Fruit fly (Drosophila melanogaster) whole organism, embryonic: ENCODE measurements around the gene CG14219.
A peak's percentile ranks its signal among the peaks of the same experiment; 100 is the strongest.

Experiments
- ATbp ChIP-seq: fragments of 200-800 bp; sonication (Bioruptor generic); optimal IDR thresholded peaks from 2 replicates; lab custom pipeline; 2017; ENCODE audit warnings: missing biosample characterization, mild to moderate bottlenecking, missing genetic modification characterization, missing genetic modification reagents
- Aef1 ChIP-seq: fragments of 200-800 bp; sonication (Bioruptor generic); IDR thresholded peaks from 3 replicates; pipeline ENCODE4 v1.3.6; 2022; ENCODE audit warnings: missing biosample characterization, missing genetic modification characterization
- Awh ChIP-seq: fragments of 200-800 bp; sonication (Bioruptor generic); IDR thresholded peaks from 2 replicates; pipeline ENCODE4, ENCODE4 v1.3.6; 2022; ENCODE audit warnings: missing biosample characterization, missing genetic modification characterization
- B-H1 ChIP-seq: fragments of 200-800 bp; sonication (Bioruptor generic); IDR thresholded peaks from 3 replicates; pipeline ENCODE4 v1.3.6; 2022; ENCODE audit warnings: missing biosample characterization, missing genetic modification characterization
- BtbVII ChIP-seq: fragments of 200-800 bp; sonication (Bioruptor generic); optimal IDR thresholded peaks from 3 replicates; lab custom pipeline; 2017; ENCODE audit warnings: missing biosample characterization, mild to moderate bottlenecking, missing genetic modification characterization
- CG11093 ChIP-seq: fragments of 200-800 bp; sonication (Bioruptor generic); IDR thresholded peaks from 3 replicates; pipeline ENCODE4 v1.3.6; 2022; ENCODE audit warnings: missing biosample characterization, missing genetic modification characterization
- CG12299 ChIP-seq: fragments of 200-800 bp; sonication (Bioruptor generic); optimal IDR thresholded peaks from 2 replicates; lab custom pipeline; 2018; ENCODE audit warnings: missing biosample characterization, mild to moderate bottlenecking, missing genetic modification characterization
- CG13775 ChIP-seq: fragments of 200-800 bp; sonication (Bioruptor generic); optimal IDR thresholded peaks from 3 replicates; lab custom pipeline; 2017; ENCODE audit warnings: missing biosample characterization, mild to moderate bottlenecking, missing genetic modification characterization
- CG14710 ChIP-seq: fragments of 200-800 bp; sonication (Bioruptor generic); optimal IDR thresholded peaks from 3 replicates; lab custom pipeline; 2019; ENCODE audit warnings: missing biosample characterization, mild to moderate bottlenecking, missing genetic modification characterization, moderate library complexity
- CG1529 ChIP-seq: fragments of 200-800 bp; sonication (Bioruptor generic); optimal IDR thresholded peaks from 3 replicates; lab custom pipeline; 2018; ENCODE audit warnings: missing biosample characterization, missing genetic modification characterization
- CG1647 ChIP-seq: fragments of 200-800 bp; sonication (Bioruptor generic); optimal IDR thresholded peaks from 3 replicates; lab custom pipeline; 2016; ENCODE audit warnings: missing biosample characterization, missing genetic modification characterization
- CG17328 ChIP-seq: fragments of 200-800 bp; sonication (Bioruptor generic); IDR thresholded peaks from 2 replicates; pipeline ENCODE4 v1.3.6; 2022; ENCODE audit warnings: missing biosample characterization, missing genetic modification characterization
- CG1792 ChIP-seq: fragments of 200-800 bp; sonication (Bioruptor generic); optimal IDR thresholded peaks from 2 replicates; lab custom pipeline; 2016; ENCODE audit warnings: missing biosample characterization, missing genetic modification characterization
- CG2678 ChIP-seq: fragments of 200-800 bp; sonication (Bioruptor generic); optimal IDR thresholded peaks from 3 replicates; lab custom pipeline; 2019; ENCODE audit warnings: missing biosample characterization, mild to moderate bottlenecking, missing genetic modification characterization, moderate library complexity
- CG2875 ChIP-seq: fragments of 200-800 bp; sonication (Bioruptor generic); optimal IDR thresholded peaks from 2 replicates; lab custom pipeline; 2017; ENCODE audit warnings: missing biosample characterization, mild to moderate bottlenecking, missing genetic modification characterization, missing genetic modification reagents
- CG3726 ChIP-seq: fragments of 200-800 bp; sonication (Bioruptor generic); IDR thresholded peaks from 3 replicates; pipeline ENCODE4, ENCODE4 v1.3.6; 2022; ENCODE audit warnings: missing biosample characterization, missing genetic modification characterization
- CG42726 ChIP-seq: fragments of 200-800 bp; sonication (Bioruptor generic); IDR thresholded peaks from 2 replicates; pipeline ENCODE4 v1.3.6; 2022; ENCODE audit warnings: missing biosample characterization, missing genetic modification characterization; ENCODE audit not compliant: partially characterized antibody
- CG6272 ChIP-seq: fragments of 200-800 bp; sonication (Bioruptor generic); IDR thresholded peaks from 2 replicates; pipeline ENCODE4 v1.3.6; 2022; ENCODE audit warnings: missing biosample characterization, missing genetic modification characterization
- CG6654 ChIP-seq: fragments of 200-800 bp; sonication (Bioruptor generic); optimal IDR thresholded peaks from 2 replicates; lab custom pipeline; 2017; ENCODE audit warnings: missing biosample characterization, mild to moderate bottlenecking, missing genetic modification characterization
- CG7786 ChIP-seq: fragments of 200-800 bp; sonication (Bioruptor generic); optimal IDR thresholded peaks from 2 replicates; lab custom pipeline; 2016; ENCODE audit warnings: missing biosample characterization, missing genetic modification characterization
- CG7987 ChIP-seq: fragments of 200-800 bp; sonication (Bioruptor generic); optimal IDR thresholded peaks from 2 replicates; lab custom pipeline; 2018; ENCODE audit warnings: missing biosample characterization, mild to moderate bottlenecking, missing genetic modification characterization, moderate library complexity
- CG9727 ChIP-seq: fragments of 200-800 bp; sonication (Bioruptor generic); optimal IDR thresholded peaks from 3 replicates; lab custom pipeline; 2017; ENCODE audit warnings: missing biosample characterization, mild to moderate bottlenecking, missing genetic modification characterization
- CoRest ChIP-seq: fragments of 200-800 bp; sonication (Bioruptor generic); optimal IDR thresholded peaks from 3 replicates; lab custom pipeline; 2018; ENCODE audit warnings: missing biosample characterization, mild to moderate bottlenecking, missing genetic modification characterization, moderate library complexity
- D ChIP-seq, 2 experiments: fragments of 200-800 bp in 1 of 2; fragments of >200 bp in 1 of 2; sonication (Bioruptor generic) in 1 of 2; optimal IDR thresholded peaks; 2 replicates in 1 of 2; 3 replicates in 1 of 2; lab custom pipeline; 2017; ENCODE audit warnings: mild to moderate bottlenecking in 1 of 2, missing biosample characterization in 1 of 2, missing genetic modification characterization in 1 of 2, missing genetic modification reagents in 1 of 2
- D19B ChIP-seq: fragments of 200-800 bp; sonication (Bioruptor generic); optimal IDR thresholded peaks from 2 replicates; lab custom pipeline; 2017; ENCODE audit warnings: missing biosample characterization, mild to moderate bottlenecking, missing genetic modification characterization
- Dip2 ChIP-seq: fragments of 200-800 bp; sonication (Bioruptor generic); IDR thresholded peaks from 2 replicates; pipeline ENCODE4 v1.3.6; 2022; ENCODE audit warnings: missing biosample characterization, missing genetic modification characterization
- Dref ChIP-seq: fragments of 200-800 bp; sonication (Bioruptor generic); IDR thresholded peaks from 2 replicates; pipeline ENCODE4 v1.3.6; 2022; ENCODE audit warnings: missing biosample characterization, missing genetic modification characterization
- HLH4C ChIP-seq: fragments of 200-800 bp; sonication (Bioruptor generic); IDR thresholded peaks from 3 replicates; pipeline ENCODE4 v1.3.6; 2022; ENCODE audit warnings: missing biosample characterization, missing genetic modification characterization; ENCODE audit not compliant: partially characterized antibody
- Hand ChIP-seq: fragments of 200-800 bp; sonication (Bioruptor generic); optimal IDR thresholded peaks from 2 replicates; lab custom pipeline; 2017; ENCODE audit warnings: mild to moderate bottlenecking, missing biosample characterization, missing genetic modification reagents, missing genetic modification characterization
- Hr3 ChIP-seq: fragments of 200-800 bp; sonication (Bioruptor generic); optimal IDR thresholded peaks from 3 replicates; lab custom pipeline; 2016; ENCODE audit warnings: missing biosample characterization, missing genetic modification characterization
- Kr ChIP-seq: fragments of 200-800 bp; sonication (Bioruptor generic); optimal IDR thresholded peaks from 2 replicates; lab custom pipeline; 2017; ENCODE audit warnings: missing biosample characterization, mild to moderate bottlenecking, missing genetic modification characterization
- Lpt ChIP-seq: fragments of >200 bp; optimal IDR thresholded peaks from 2 replicates; lab custom pipeline; 2018; ENCODE audit warnings: missing biosample characterization, missing genetic modification characterization
- Myb ChIP-seq: fragments of 200-800 bp; sonication (Bioruptor generic); optimal IDR thresholded peaks from 2 replicates; lab custom pipeline; 2016; ENCODE audit warnings: missing biosample characterization, missing genetic modification characterization
- NC2β ChIP-seq: fragments of 200-800 bp; sonication (Bioruptor generic); optimal IDR thresholded peaks from 2 replicates; lab custom pipeline; 2016; ENCODE audit warnings: missing biosample characterization, missing genetic modification characterization
- Opbp ChIP-seq: fragments of 200-800 bp; sonication (Bioruptor generic); IDR thresholded peaks from 3 replicates; pipeline ENCODE4 v1.3.6; 2022; ENCODE audit warnings: missing biosample characterization, missing genetic modification characterization; ENCODE audit not compliant: partially characterized antibody
- Sox100B ChIP-seq: fragments of 200-800 bp; sonication (Bioruptor generic); optimal IDR thresholded peaks from 3 replicates; lab custom pipeline; 2018; ENCODE audit warnings: missing biosample characterization, mild to moderate bottlenecking, missing genetic modification characterization
- ac ChIP-seq: fragments of 200-800 bp; sonication (Bioruptor generic); optimal IDR thresholded peaks from 3 replicates; lab custom pipeline; 2017; ENCODE audit warnings: missing biosample characterization, mild to moderate bottlenecking, missing genetic modification characterization
- cwo ChIP-seq: fragments of 200-800 bp; sonication (Bioruptor generic); optimal IDR thresholded peaks from 3 replicates; lab custom pipeline; 2017; ENCODE audit warnings: missing biosample characterization, missing genetic modification characterization, mild to moderate bottlenecking, moderate library complexity, missing genetic modification reagents
- dpn ChIP-seq, 2 experiments: fragments of 200-800 bp; sonication (Bioruptor generic); optimal IDR thresholded peaks; 3 replicates each; lab custom pipeline; 2016; ENCODE audit warnings: missing biosample characterization in 2 of 2, missing genetic modification characterization in 2 of 2
- fd64A ChIP-seq: fragments of 200-800 bp; sonication (Bioruptor generic); optimal IDR thresholded peaks from 3 replicates; lab custom pipeline; 2018; ENCODE audit warnings: missing biosample characterization, mild to moderate bottlenecking, missing genetic modification characterization
- fu2 ChIP-seq: fragments of 200-800 bp; sonication (Bioruptor generic); optimal IDR thresholded peaks from 2 replicates; lab custom pipeline; 2016; ENCODE audit warnings: missing biosample characterization, missing genetic modification characterization
- gro ChIP-seq: fragments of 200-800 bp; sonication (Bioruptor generic); optimal IDR thresholded peaks from 2 replicates; lab custom pipeline; 2016; ENCODE audit warnings: missing biosample characterization, missing genetic modification characterization
- hkb ChIP-seq, 2 experiments: fragments of 200-800 bp in 1 of 2; fragments of >200 bp in 1 of 2; sonication (Bioruptor generic) in 1 of 2; IDR thresholded peaks in 1 of 2; optimal IDR thresholded peaks in 1 of 2; 2 replicates each; pipeline versions ENCODE4 v1.3.6 to Lab custom; 2017 to 2022; ENCODE audit warnings: missing biosample characterization in 1 of 2, missing genetic modification characterization in 1 of 2
- lola ChIP-seq, 3 experiments: fragments of >200 bp in 2 of 3; fragments of 200-800 bp in 1 of 3; sonication (Bioruptor generic) in 1 of 3; optimal IDR thresholded peaks; 2 replicates each; lab custom pipeline; 2017 to 2019; ENCODE audit warnings: missing biosample characterization in 3 of 3, missing genetic modification characterization in 3 of 3, mild to moderate bottlenecking in 1 of 3, moderate library complexity in 1 of 3
- pb ChIP-seq: fragments of 200-800 bp; sonication (Bioruptor generic); optimal IDR thresholded peaks from 3 replicates; lab custom pipeline; 2016; ENCODE audit warnings: missing biosample characterization, missing genetic modification characterization
- ro ChIP-seq: fragments of 200-800 bp; sonication (Bioruptor generic); IDR thresholded peaks from 2 replicates; pipeline ENCODE4 v1.3.6; 2022; ENCODE audit warnings: missing biosample characterization, missing genetic modification characterization
- slbo ChIP-seq: fragments of 200-800 bp; sonication (Bioruptor generic); IDR thresholded peaks from 2 replicates; pipeline ENCODE4 v1.3.6; 2022; ENCODE audit warnings: missing biosample characterization, missing genetic modification characterization
- sqz ChIP-seq: fragments of 200-800 bp; sonication (Bioruptor generic); optimal IDR thresholded peaks from 3 replicates; lab custom pipeline; 2018; ENCODE audit warnings: missing biosample characterization, mild to moderate bottlenecking, missing genetic modification characterization
- zen2 ChIP-seq: fragments of 200-800 bp; sonication (Bioruptor generic); IDR thresholded peaks from 3 replicates; pipeline ENCODE4 v1.3.6; 2022; ENCODE audit warnings: missing biosample characterization, missing genetic modification characterization; ENCODE audit not compliant: partially characterized antibody

The CG14219 gene

dm6 chrX:19613473-19613872, 23.5 kb upstream of the CG14219 start (continued):
- TF ChIP-seq ATbp: peak; percentile 60
- TF ChIP-seq D19B: no peak
- peak; percentile 76 for TF ChIP-seq Myb
- no peak for TF ChIP-seq ro
- TF ChIP-seq pb (GFP tag; lab: Kevin White, UChicago): peak; percentile 57
- peak; percentile 57 for TF ChIP-seq CG14710 (tag; lab: Kevin White, UChicago)
- peak; percentile 64; the same call in 2 of the 3 replicates for TF ChIP-seq zen2 (GFP tag; lab: Robert Waterston, UW)
- peak; percentile 21 for TF ChIP-seq NC2β (GFP tag; lab: Kevin White, UChicago)
- TF ChIP-seq CG1647 (GFP tag; lab: Kevin White, UChicago): no peak
- no peak for TF ChIP-seq Lpt
- TF ChIP-seq CG2678 (tag; lab: Kevin White, UChicago): no peak
- no peak for TF ChIP-seq CG6654 (GFP tag; lab: Kevin White, UChicago)
- TF ChIP-seq CG1792: no peak
- TF ChIP-seq CoRest: peak; percentile 22
- TF ChIP-seq CG13775: peak; percentile 64
- no peak for TF ChIP-seq CG42726 (GFP tag; lab: Robert Waterston, UW)
- TF ChIP-seq ac (GFP tag; lab: Kevin White, UChicago): no peak
- TF ChIP-seq Kr: no peak
- peak; percentile 53 for TF ChIP-seq fd64A
- peak; percentile 65 for TF ChIP-seq CG9727 (GFP tag; lab: Kevin White, UChicago)
- TF ChIP-seq HLH4C (GFP tag; lab: Robert Waterston, UW): 0 out of 3 replicates have a peak, but pooled peaks have one; percentile 43
- peak; percentile 17; the same call in 1 of the 3 replicates for TF ChIP-seq Opbp (GFP tag; lab: Robert Waterston, UW)
- no peak for TF ChIP-seq lola (GFP tag; optimal IDR thresholded peaks at IDR 0.05; lab: Kevin White, UChicago)
- no peak for TF ChIP-seq fu2 (GFP tag; lab: Kevin White, UChicago)
- no peak for TF ChIP-seq slbo
- TF ChIP-seq gro (GFP tag; lab: Kevin White, UChicago): peak; percentile 33
- TF ChIP-seq D (optimal IDR thresholded peaks at IDR 0.05; lab: Kevin White, UChicago): no peak
- TF ChIP-seq D (GFP tag; optimal IDR thresholded peaks at IDR 0.05; lab: Kevin White, UChicago): peak; percentile 18
- peak in 1 of 2 experiments; percentile 43 for TF ChIP-seq dpn (GFP tag; optimal IDR thresholded peaks at IDR 0.05; lab: Kevin White, UChicago)
- peak; percentile 91 for TF ChIP-seq CG7987
- no peak for TF ChIP-seq CG3726 (GFP tag; lab: Robert Waterston, UW)
- no peak for TF ChIP-seq CG7786 (GFP tag; lab: Kevin White, UChicago)
- TF ChIP-seq Hr3 (GFP tag; lab: Kevin White, UChicago): no peak
- no peak for TF ChIP-seq CG11093 (GFP tag; lab: Robert Waterston, UW)
- peak; percentile 74 for TF ChIP-seq Dref (GFP tag; lab: Robert Waterston, UW)
- TF ChIP-seq B-H1 (GFP tag; lab: Robert Waterston, UW): no peak
- TF ChIP-seq hkb (optimal IDR thresholded peaks at IDR 0.05; lab: Kevin White, UChicago): no peak
- TF ChIP-seq hkb (GFP tag; IDR thresholded peaks at IDR 0.05; lab: Robert Waterston, UW): peak; percentile 69
- no peak for TF ChIP-seq CG1529 (GFP tag; lab: Kevin White, UChicago)
- TF ChIP-seq cwo (GFP tag; lab: Kevin White, UChicago): no peak
- TF ChIP-seq CG6272 (GFP tag; lab: Robert Waterston, UW): no peak
- TF ChIP-seq Dip2 (GFP tag; lab: Robert Waterston, UW): no peak
- TF ChIP-seq CG17328 (GFP tag; lab: Robert Waterston, UW): peak; percentile 58
- peak; percentile 35 for TF ChIP-seq Hand
- no peak for TF ChIP-seq sqz (GFP tag; lab: Kevin White, UChicago)
- TF ChIP-seq BtbVII (GFP tag; lab: Kevin White, UChicago): peak; percentile 59
- peak; percentile 55 for TF ChIP-seq CG2875 (GFP tag; lab: Kevin White, UChicago)
- TF ChIP-seq CG12299 (tag; lab: Kevin White, UChicago): peak; percentile 43
- TF ChIP-seq Awh (GFP tag; lab: Robert Waterston, UW): peak; percentile 30; the same call in 1 of the 2 replicates
- TF ChIP-seq Sox100B (GFP tag; lab: Kevin White, UChicago): no peak
- TF ChIP-seq Aef1 (GFP tag; lab: Robert Waterston, UW): no peak
